Fruit fly (Drosophila melanogaster) whole organism, embryonic: Measurements from ENCODE around the gene CG45002.
A peak's percentile ranks its signal among the peaks of the same experiment; 100 is the strongest.

ENCODE experiments used
- Atf3 ChIP-seq: fragments of 200-800 bp; sonication (Bioruptor generic); optimal IDR thresholded peaks from 3 replicates; lab custom pipeline; 2016; ENCODE audit warnings: missing biosample characterization, missing genetic modification characterization
- B-H2 ChIP-seq: fragments of 200-800 bp; sonication (Bioruptor generic); optimal IDR thresholded peaks from 2 replicates; lab custom pipeline; 2018; ENCODE audit warnings: missing biosample characterization, mild to moderate bottlenecking, missing genetic modification characterization
- Bdp1 ChIP-seq: fragments of 200-800 bp; sonication (Bioruptor generic); optimal IDR thresholded peaks from 3 replicates; lab custom pipeline; 2016; ENCODE audit warnings: missing biosample characterization, missing genetic modification characterization
- CG10321 ChIP-seq: fragments of 200-800 bp; sonication (Bioruptor generic); IDR thresholded peaks from 2 replicates; pipeline ENCODE4 v1.3.6; 2022; ENCODE audit warnings: missing biosample characterization, missing genetic modification characterization
- CG11504 ChIP-seq: fragments of 200-800 bp; sonication (Bioruptor generic); optimal IDR thresholded peaks from 3 replicates; lab custom pipeline; 2019; ENCODE audit warnings: missing biosample characterization, mild to moderate bottlenecking, missing genetic modification characterization, moderate library complexity
- CG12391 ChIP-seq: fragments of 200-800 bp; sonication (Bioruptor generic); optimal IDR thresholded peaks from 3 replicates; lab custom pipeline; 2018; ENCODE audit warnings: missing biosample characterization, mild to moderate bottlenecking, missing genetic modification characterization, moderate library complexity
- CG13894 ChIP-seq: fragments of 200-800 bp; sonication (Bioruptor generic); optimal IDR thresholded peaks from 3 replicates; lab custom pipeline; 2018; ENCODE audit warnings: missing biosample characterization, mild to moderate bottlenecking, missing genetic modification characterization, moderate library complexity
- CG14050 ChIP-seq: fragments of 200-800 bp; sonication (Bioruptor generic); IDR thresholded peaks from 3 replicates; pipeline ENCODE4 v1.3.6; 2022; ENCODE audit warnings: missing biosample characterization, missing genetic modification characterization
- CG16863 ChIP-seq: fragments of 200-800 bp; sonication (Bioruptor generic); optimal IDR thresholded peaks from 3 replicates; lab custom pipeline; 2016; ENCODE audit warnings: missing biosample characterization, missing genetic modification characterization
- CG17186 ChIP-seq: fragments of 200-800 bp; sonication (Bioruptor generic); optimal IDR thresholded peaks from 3 replicates; lab custom pipeline; 2017; ENCODE audit warnings: missing biosample characterization, missing genetic modification reagents, missing genetic modification characterization
- CG17328 ChIP-seq: fragments of 200-800 bp; sonication (Bioruptor generic); IDR thresholded peaks from 2 replicates; pipeline ENCODE4 v1.3.6; 2022; ENCODE audit warnings: missing biosample characterization, missing genetic modification characterization
- CG3163 ChIP-seq: fragments of 200-800 bp; sonication (Bioruptor generic); optimal IDR thresholded peaks from 3 replicates; lab custom pipeline; 2016; ENCODE audit warnings: missing biosample characterization, missing genetic modification characterization
- CG32532 ChIP-seq: fragments of 200-800 bp; sonication (Bioruptor generic); IDR thresholded peaks from 2 replicates; pipeline ENCODE4 v1.3.6; 2022; ENCODE audit warnings: missing biosample characterization, missing genetic modification characterization
- CG3407 ChIP-seq: fragments of 200-800 bp; sonication (Bioruptor generic); optimal IDR thresholded peaks from 2 replicates; lab custom pipeline; 2018; ENCODE audit warnings: missing biosample characterization, mild to moderate bottlenecking, missing genetic modification characterization
- CG4328 ChIP-seq: fragments of 200-800 bp; sonication (Bioruptor generic); optimal IDR thresholded peaks from 3 replicates; lab custom pipeline; 2017; ENCODE audit warnings: missing biosample characterization, missing genetic modification reagents, missing genetic modification characterization
- CG4360 ChIP-seq: fragments of 200-800 bp; sonication (Bioruptor generic); IDR thresholded peaks from 2 replicates; pipeline ENCODE4 v1.3.6; 2022; ENCODE audit warnings: missing biosample characterization, missing genetic modification characterization
- CG4730 ChIP-seq: fragments of 200-800 bp; sonication (Bioruptor generic); IDR thresholded peaks from 2 replicates; pipeline ENCODE4 v1.3.6; 2022; ENCODE audit warnings: missing biosample characterization, missing genetic modification characterization
- CG4820 ChIP-seq: fragments of 200-800 bp; sonication (Bioruptor generic); optimal IDR thresholded peaks from 3 replicates; lab custom pipeline; 2016; ENCODE audit warnings: missing biosample characterization, missing genetic modification characterization
- CG7786 ChIP-seq: fragments of 200-800 bp; sonication (Bioruptor generic); optimal IDR thresholded peaks from 2 replicates; lab custom pipeline; 2016; ENCODE audit warnings: missing biosample characterization, missing genetic modification characterization
- CG7928 ChIP-seq: fragments of 200-800 bp; sonication (Bioruptor generic); optimal IDR thresholded peaks from 2 replicates; lab custom pipeline; 2017; ENCODE audit warnings: missing biosample characterization, mild to moderate bottlenecking, missing genetic modification characterization
- CG8281 ChIP-seq: fragments of 200-800 bp; sonication (Bioruptor generic); optimal IDR thresholded peaks from 2 replicates; lab custom pipeline; 2018; ENCODE audit warnings: missing biosample characterization, mild to moderate bottlenecking, missing genetic modification characterization, moderate library complexity
- CHES-1-like ChIP-seq: fragments of 200-800 bp; sonication (Bioruptor generic); optimal IDR thresholded peaks from 2 replicates; lab custom pipeline; 2016; ENCODE audit warnings: missing biosample characterization, missing genetic modification characterization
- D19B ChIP-seq: fragments of 200-800 bp; sonication (Bioruptor generic); optimal IDR thresholded peaks from 2 replicates; lab custom pipeline; 2017; ENCODE audit warnings: missing biosample characterization, mild to moderate bottlenecking, missing genetic modification characterization
- Elba2 ChIP-seq: fragments of 200-800 bp; sonication (Bioruptor generic); optimal IDR thresholded peaks from 3 replicates; lab custom pipeline; 2016; ENCODE audit warnings: missing biosample characterization, missing genetic modification characterization
- Ets97D ChIP-seq: fragments of 200-800 bp; sonication (Bioruptor generic); optimal IDR thresholded peaks from 3 replicates; lab custom pipeline; 2016; ENCODE audit warnings: missing biosample characterization, missing genetic modification characterization
- HLH4C ChIP-seq: fragments of 200-800 bp; sonication (Bioruptor generic); IDR thresholded peaks from 3 replicates; pipeline ENCODE4 v1.3.6; 2022; ENCODE audit warnings: missing biosample characterization, missing genetic modification characterization; ENCODE audit not compliant: partially characterized antibody
- Hmr ChIP-seq: fragments of 200-800 bp; sonication (Bioruptor generic); optimal IDR thresholded peaks from 3 replicates; lab custom pipeline; 2017; ENCODE audit warnings: mild to moderate bottlenecking, missing biosample characterization, missing genetic modification reagents, missing genetic modification characterization
- MESR4 ChIP-seq: fragments of 200-800 bp; sonication (Bioruptor generic); optimal IDR thresholded peaks from 2 replicates; lab custom pipeline; 2018; ENCODE audit warnings: missing biosample characterization, mild to moderate bottlenecking, missing genetic modification characterization, moderate library complexity
- Max ChIP-seq: fragments of 200-800 bp; sonication (Bioruptor generic); optimal IDR thresholded peaks from 2 replicates; lab custom pipeline; 2016; ENCODE audit warnings: missing biosample characterization, mild to moderate bottlenecking, missing genetic modification characterization
- NC2β ChIP-seq: fragments of 200-800 bp; sonication (Bioruptor generic); optimal IDR thresholded peaks from 2 replicates; lab custom pipeline; 2016; ENCODE audit warnings: missing biosample characterization, missing genetic modification characterization
- Poxn ChIP-seq: fragments of 200-800 bp; sonication (Bioruptor generic); IDR thresholded peaks from 2 replicates; pipeline ENCODE4 v1.3.6; 2022; ENCODE audit warnings: missing biosample characterization, missing genetic modification characterization
- Rfx ChIP-seq: fragments of 200-800 bp; sonication (Bioruptor generic); IDR thresholded peaks from 2 replicates; pipeline ENCODE4 v1.3.6; 2022; ENCODE audit warnings: missing biosample characterization, missing genetic modification characterization
- Scr ChIP-seq: fragments of 200-800 bp; sonication (Bioruptor generic); IDR thresholded peaks from 2 replicates; pipeline ENCODE4 v1.3.6; 2022; ENCODE audit warnings: missing biosample characterization, missing genetic modification characterization; ENCODE audit not compliant: partially characterized antibody
- Six4 ChIP-seq: fragments of 200-800 bp; sonication (Bioruptor generic); optimal IDR thresholded peaks from 2 replicates; lab custom pipeline; 2016; ENCODE audit warnings: missing biosample characterization, missing genetic modification characterization
- abd-A ChIP-seq: fragments of 200-800 bp; sonication (Bioruptor generic); optimal IDR thresholded peaks from 3 replicates; lab custom pipeline; 2019; ENCODE audit warnings: missing biosample characterization, mild to moderate bottlenecking, missing genetic modification characterization, moderate library complexity
- ac ChIP-seq: fragments of 200-800 bp; sonication (Bioruptor generic); optimal IDR thresholded peaks from 3 replicates; lab custom pipeline; 2017; ENCODE audit warnings: missing biosample characterization, mild to moderate bottlenecking, missing genetic modification characterization
- bowl ChIP-seq: fragments of 200-800 bp; sonication (Bioruptor generic); IDR thresholded peaks from 2 replicates; pipeline ENCODE4 v1.3.6; 2022; ENCODE audit warnings: missing biosample characterization, missing genetic modification characterization
- crol ChIP-seq: fragments of 200-800 bp; sonication (Bioruptor generic); IDR thresholded peaks from 2 replicates; pipeline ENCODE4 v1.3.6; 2022; ENCODE audit warnings: missing biosample characterization, missing genetic modification characterization
- disco-r ChIP-seq: fragments of 200-800 bp; sonication (Bioruptor generic); optimal IDR thresholded peaks from 2 replicates; lab custom pipeline; 2016; ENCODE audit warnings: missing biosample characterization, missing genetic modification characterization
- esg ChIP-seq: fragments of 200-800 bp; sonication (Bioruptor generic); conservative IDR thresholded peaks from 2 replicates; pipeline ENCODE4 v1.3.6; 2022; ENCODE audit warnings: missing biosample characterization, missing genetic modification characterization
- fu2 ChIP-seq: fragments of 200-800 bp; sonication (Bioruptor generic); optimal IDR thresholded peaks from 2 replicates; lab custom pipeline; 2016; ENCODE audit warnings: missing biosample characterization, missing genetic modification characterization
- her ChIP-seq: fragments of 200-800 bp; sonication (Bioruptor generic); optimal IDR thresholded peaks from 2 replicates; lab custom pipeline; 2016; ENCODE audit warnings: missing biosample characterization, missing genetic modification characterization
- kah ChIP-seq: fragments of 200-800 bp; sonication (Bioruptor generic); optimal IDR thresholded peaks from 2 replicates; lab custom pipeline; 2018; ENCODE audit warnings: missing biosample characterization, mild to moderate bottlenecking, missing genetic modification characterization
- kay ChIP-seq: fragments of 200-800 bp; sonication (Bioruptor generic); optimal IDR thresholded peaks from 2 replicates; lab custom pipeline; 2016; ENCODE audit warnings: missing biosample characterization, missing genetic modification characterization
- klu ChIP-seq: fragments of 200-800 bp; sonication (Bioruptor generic); IDR thresholded peaks from 2 replicates; pipeline ENCODE4 v1.3.6; 2022; ENCODE audit warnings: missing biosample characterization, missing genetic modification characterization
- lov ChIP-seq, 2 experiments: fragments of 200-800 bp in 1 of 2; fragments of >200 bp in 1 of 2; sonication (Bioruptor generic) in 1 of 2; IDR thresholded peaks in 1 of 2; optimal IDR thresholded peaks in 1 of 2; 2 replicates in 1 of 2; 3 replicates in 1 of 2; pipeline versions ENCODE4 v1.3.6 to Lab custom; 2017 to 2022; ENCODE audit warnings: missing biosample characterization in 1 of 2, missing genetic modification characterization in 1 of 2
- maf-S ChIP-seq: fragments of 200-800 bp; sonication (Bioruptor generic); optimal IDR thresholded peaks from 2 replicates; lab custom pipeline; 2016; ENCODE audit warnings: missing biosample characterization, missing genetic modification characterization
- nerfin-2 ChIP-seq: fragments of 200-800 bp; sonication (Bioruptor generic); IDR thresholded peaks from 2 replicates; pipeline ENCODE4 v1.3.6; 2022; ENCODE audit warnings: missing biosample characterization, missing genetic modification characterization; ENCODE audit not compliant: partially characterized antibody
- pros ChIP-seq: fragments of 200-800 bp; sonication (Bioruptor generic); optimal IDR thresholded peaks from 3 replicates; lab custom pipeline; 2019; ENCODE audit warnings: missing biosample characterization, mild to moderate bottlenecking, missing genetic modification characterization, moderate library complexity
- sob ChIP-seq: fragments of 200-800 bp; sonication (Bioruptor generic); IDR thresholded peaks from 2 replicates; pipeline ENCODE4 v1.3.6; 2022; ENCODE audit warnings: missing biosample characterization, missing genetic modification characterization
- unpg ChIP-seq: fragments of 200-800 bp; sonication (Bioruptor generic); optimal IDR thresholded peaks from 3 replicates; lab custom pipeline; 2018; ENCODE audit warnings: missing biosample characterization, mild to moderate bottlenecking, missing genetic modification characterization, moderate library complexity

The CG45002 gene

dm6 chrX:16967415-16967814 is 99.1 kb downstream of the CG45002 start (continued):
- TF ChIP-seq ac: peak; percentile 42
- TF ChIP-seq B-H2: no peak
- no peak for TF ChIP-seq crol (GFP tag; lab: Robert Waterston, UW)
- TF ChIP-seq lov (optimal IDR thresholded peaks at IDR 0.05; lab: Kevin White, UChicago): no peak
- peak; percentile 66; the same call in 1 of the 3 replicates for TF ChIP-seq lov (GFP tag; IDR thresholded peaks at IDR 0.05; lab: Robert Waterston, UW)
- TF ChIP-seq unpg (GFP tag; lab: Kevin White, UChicago): no peak
- peak; percentile 4 for TF ChIP-seq Bdp1 (GFP tag; lab: Kevin White, UChicago)
- no peak for TF ChIP-seq nerfin-2
- no peak for TF ChIP-seq Max (GFP tag; lab: Kevin White, UChicago)
- TF ChIP-seq kah (GFP tag; lab: Kevin White, UChicago): peak; percentile 4
- TF ChIP-seq fu2 (GFP tag; lab: Kevin White, UChicago): no peak
- TF ChIP-seq CG12391 (tag; lab: Kevin White, UChicago): no peak
- TF ChIP-seq CG3407 (GFP tag; lab: Kevin White, UChicago): no peak
- TF ChIP-seq MESR4 (GFP tag; lab: Kevin White, UChicago): no peak
- TF ChIP-seq CG4730 (GFP tag; lab: Robert Waterston, UW): no peak; the same call in 1 of the 2 replicates
- no peak for TF ChIP-seq bowl
- peak; percentile 63 for TF ChIP-seq CG17328 (GFP tag; lab: Robert Waterston, UW)
- peak; percentile 51 for TF ChIP-seq NC2β (GFP tag; lab: Kevin White, UChicago)
- TF ChIP-seq disco-r (GFP tag; lab: Kevin White, UChicago): no peak
- TF ChIP-seq D19B: no peak
- TF ChIP-seq CG16863: peak; percentile 24
- TF ChIP-seq CG7786 (GFP tag; lab: Kevin White, UChicago): no peak
- no peak for TF ChIP-seq CG13894
- peak; percentile 9 for TF ChIP-seq CG4820 (GFP tag; lab: Kevin White, UChicago)
- TF ChIP-seq CG14050: 0 out of 3 replicates have a peak, but pooled peaks have one; percentile 14
- TF ChIP-seq Ets97D (GFP tag; lab: Kevin White, UChicago): peak; percentile 4
- no peak for TF ChIP-seq CG10321 (GFP tag; lab: Robert Waterston, UW)
- TF ChIP-seq her (GFP tag; lab: Kevin White, UChicago): peak; percentile 38
- TF ChIP-seq CG11504 (tag; lab: Kevin White, UChicago): no peak
- TF ChIP-seq CG17186: peak; percentile 10
- TF ChIP-seq esg: no peak
- TF ChIP-seq CG4328: no peak
- no peak for TF ChIP-seq Scr
- TF ChIP-seq CG3163 (GFP tag; lab: Kevin White, UChicago): peak; percentile 25
- TF ChIP-seq maf-S (GFP tag; lab: Kevin White, UChicago): no peak
- TF ChIP-seq Poxn (GFP tag; lab: Robert Waterston, UW): no peak
- TF ChIP-seq CG32532 (GFP tag; lab: Robert Waterston, UW): peak; percentile 41; the same call in 1 of the 2 replicates
- no peak for TF ChIP-seq CG8281
- peak; percentile 38 for TF ChIP-seq Six4 (GFP tag; lab: Kevin White, UChicago)
- no peak for TF ChIP-seq abd-A
- TF ChIP-seq kay (GFP tag; lab: Kevin White, UChicago): no peak
- no peak for TF ChIP-seq CG4360 (GFP tag; lab: Robert Waterston, UW)
- peak; percentile 20 for TF ChIP-seq Atf3
- no peak for TF ChIP-seq Hmr (GFP tag; lab: Kevin White, UChicago)
- TF ChIP-seq Rfx: no peak
- no peak for TF ChIP-seq klu (GFP tag; lab: Robert Waterston, UW)
- peak; percentile 6 for TF ChIP-seq Elba2 (GFP tag; lab: Kevin White, UChicago)
- TF ChIP-seq HLH4C (GFP tag; lab: Robert Waterston, UW): no peak
- peak; percentile 10 for TF ChIP-seq pros (GFP tag; lab: Kevin White, UChicago)
- TF ChIP-seq CG7928 (GFP tag; lab: Kevin White, UChicago): no peak
- TF ChIP-seq sob (GFP tag; lab: Robert Waterston, UW): peak; percentile 40; the same call in 1 of the 2 replicates
- no peak for TF ChIP-seq CHES-1-like (GFP tag; lab: Kevin White, UChicago)
